Worm (Caenorhabditis elegans): ENCODE results near the gene F26D2.3.

ce11 chrV:16395739-16396138 is 12.0 kb upstream of the F26D2.3 start, which contains the start of gene F13A7.12:
- TF ChIP-seq nhr-129 (tag; optimal IDR thresholded peaks at IDR 0.05) (no peak), ceh-16 (tag; optimal IDR thresholded peaks at IDR 0.05) (no peak), mdl-1 (tag; optimal IDR thresholded peaks at IDR 0.05) (no peak)

All from whole organism, L2 larva.